Fruit fly (Drosophila melanogaster) whole organism, embryonic: ENCODE measurements around the gene wda.
A peak's percentile ranks its signal among the peaks of the same experiment; 100 is the strongest.

Experiments
- Awh ChIP-seq: fragments of 200-800 bp; sonication (Bioruptor generic); IDR thresholded peaks from 2 replicates; pipeline ENCODE4, ENCODE4 v1.3.6; 2022; ENCODE audit warnings: missing biosample characterization, missing genetic modification characterization
- CG10431 ChIP-seq: fragments of 200-800 bp; sonication (Bioruptor generic); optimal IDR thresholded peaks from 3 replicates; lab custom pipeline; 2018; ENCODE audit warnings: missing biosample characterization, mild to moderate bottlenecking, missing genetic modification characterization
- CG10565 ChIP-seq: fragments of 200-800 bp; sonication (Bioruptor generic); optimal IDR thresholded peaks from 3 replicates; lab custom pipeline; 2016; ENCODE audit warnings: missing biosample characterization, mild to moderate bottlenecking, missing genetic modification characterization
- CG12744 ChIP-seq: fragments of 200-800 bp; sonication (Bioruptor generic); optimal IDR thresholded peaks from 2 replicates; lab custom pipeline; 2016; ENCODE audit warnings: missing biosample characterization, missing genetic modification characterization
- CG14965 ChIP-seq: fragments of 200-800 bp; sonication (Bioruptor generic); optimal IDR thresholded peaks from 2 replicates; lab custom pipeline; 2016; ENCODE audit warnings: missing biosample characterization, missing genetic modification characterization, borderline replicate concordance
- CG15073 ChIP-seq: fragments of 200-800 bp; sonication (Bioruptor generic); optimal IDR thresholded peaks from 2 replicates; lab custom pipeline; 2016; ENCODE audit warnings: missing biosample characterization, missing genetic modification characterization
- CG1529 ChIP-seq: fragments of 200-800 bp; sonication (Bioruptor generic); optimal IDR thresholded peaks from 3 replicates; lab custom pipeline; 2018; ENCODE audit warnings: missing biosample characterization, missing genetic modification characterization
- CG17328 ChIP-seq: fragments of 200-800 bp; sonication (Bioruptor generic); IDR thresholded peaks from 2 replicates; pipeline ENCODE4 v1.3.6; 2022; ENCODE audit warnings: missing biosample characterization, missing genetic modification characterization
- CG17802 ChIP-seq: fragments of 200-800 bp; sonication (Bioruptor generic); optimal IDR thresholded peaks from 2 replicates; lab custom pipeline; 2018; ENCODE audit warnings: missing biosample characterization, mild to moderate bottlenecking, missing genetic modification characterization, moderate library complexity
- CG18599 ChIP-seq: fragments of 200-800 bp; sonication (Bioruptor generic); optimal IDR thresholded peaks from 3 replicates; lab custom pipeline; 2017; ENCODE audit warnings: missing biosample characterization, missing genetic modification characterization, mild to moderate bottlenecking, moderate library complexity, missing genetic modification reagents
- CG2116 ChIP-seq: fragments of 200-800 bp; sonication (Bioruptor generic); optimal IDR thresholded peaks from 3 replicates; lab custom pipeline; 2018; ENCODE audit warnings: missing biosample characterization, mild to moderate bottlenecking, missing genetic modification characterization
- CG2202 ChIP-seq: fragments of 200-800 bp; sonication (Bioruptor generic); optimal IDR thresholded peaks from 2 replicates; lab custom pipeline; 2018; ENCODE audit warnings: missing biosample characterization, mild to moderate bottlenecking, missing genetic modification characterization
- CG31365 ChIP-seq: fragments of 200-800 bp; sonication (Bioruptor generic); optimal IDR thresholded peaks from 2 replicates; lab custom pipeline; 2018; ENCODE audit warnings: missing biosample characterization, mild to moderate bottlenecking, missing genetic modification characterization
- CG31441 ChIP-seq: fragments of 200-800 bp; sonication (Bioruptor generic); IDR thresholded peaks from 2 replicates; pipeline ENCODE4 v1.3.6; 2022; ENCODE audit warnings: missing biosample characterization, missing genetic modification characterization
- CG3407 ChIP-seq: fragments of 200-800 bp; sonication (Bioruptor generic); optimal IDR thresholded peaks from 2 replicates; lab custom pipeline; 2018; ENCODE audit warnings: missing biosample characterization, mild to moderate bottlenecking, missing genetic modification characterization
- CG3838 ChIP-seq: fragments of 200-800 bp; sonication (Bioruptor generic); optimal IDR thresholded peaks from 3 replicates; lab custom pipeline; 2016; ENCODE audit warnings: missing biosample characterization, missing genetic modification characterization
- CG6854 ChIP-seq: fragments of 200-800 bp; sonication (Bioruptor generic); optimal IDR thresholded peaks from 3 replicates; lab custom pipeline; 2017; ENCODE audit warnings: missing biosample characterization, mild to moderate bottlenecking, missing genetic modification characterization
- CG7786 ChIP-seq: fragments of 200-800 bp; sonication (Bioruptor generic); optimal IDR thresholded peaks from 2 replicates; lab custom pipeline; 2016; ENCODE audit warnings: missing biosample characterization, missing genetic modification characterization
- CG7963 ChIP-seq: fragments of 200-800 bp; sonication (Bioruptor generic); IDR thresholded peaks from 3 replicates; pipeline ENCODE4 v1.3.6; 2022; ENCODE audit warnings: missing biosample characterization, missing genetic modification characterization; ENCODE audit not compliant: partially characterized antibody
- CG8359 ChIP-seq: fragments of 200-800 bp; sonication (Bioruptor generic); optimal IDR thresholded peaks from 2 replicates; lab custom pipeline; 2017; ENCODE audit warnings: missing biosample characterization, mild to moderate bottlenecking, missing genetic modification characterization, borderline replicate concordance
- CG9215 ChIP-seq: fragments of 200-800 bp; sonication (Bioruptor generic); IDR thresholded peaks from 2 replicates; pipeline ENCODE4 v1.3.6; 2022; ENCODE audit warnings: missing biosample characterization, missing genetic modification characterization
- CTCF ChIP-seq: fragments of 200-800 bp; sonication (Bioruptor generic); optimal IDR thresholded peaks from 2 replicates; lab custom pipeline; 2017; ENCODE audit warnings: missing biosample characterization, mild to moderate bottlenecking, missing genetic modification characterization, moderate library complexity
- GATAe ChIP-seq: fragments of 200-800 bp; sonication (Bioruptor generic); conservative IDR thresholded peaks from 2 replicates; pipeline ENCODE4 v1.3.6; 2022; ENCODE audit warnings: missing biosample characterization, missing genetic modification characterization
- HLHmδ ChIP-seq: fragments of 200-800 bp; sonication (Bioruptor generic); optimal IDR thresholded peaks from 2 replicates; lab custom pipeline; 2018; ENCODE audit warnings: missing biosample characterization, mild to moderate bottlenecking, missing genetic modification characterization, moderate library complexity
- Hr51 ChIP-seq, 2 experiments: fragments of 200-800 bp; sonication (Bioruptor generic); optimal IDR thresholded peaks; 2 replicates in 1 of 2; 3 replicates in 1 of 2; lab custom pipeline; 2016 to 2018; ENCODE audit warnings: missing biosample characterization in 2 of 2, missing genetic modification characterization in 2 of 2, mild to moderate bottlenecking in 1 of 2, moderate library complexity in 1 of 2
- Nf-YC ChIP-seq: fragments of 200-800 bp; optimal IDR thresholded peaks from 3 replicates; lab custom pipeline; 2019; ENCODE audit warnings: missing biosample characterization, mild to moderate bottlenecking, missing genetic modification characterization, moderate library complexity
- Poxn ChIP-seq: fragments of 200-800 bp; sonication (Bioruptor generic); IDR thresholded peaks from 2 replicates; pipeline ENCODE4 v1.3.6; 2022; ENCODE audit warnings: missing biosample characterization, missing genetic modification characterization
- Ravus ChIP-seq: fragments of 200-800 bp; sonication (Bioruptor generic); IDR thresholded peaks from 2 replicates; pipeline ENCODE4 v1.3.6; 2022; ENCODE audit warnings: missing biosample characterization, missing genetic modification characterization
- Rfx ChIP-seq: fragments of 200-800 bp; sonication (Bioruptor generic); IDR thresholded peaks from 2 replicates; pipeline ENCODE4 v1.3.6; 2022; ENCODE audit warnings: missing biosample characterization, missing genetic modification characterization
- Sox102F ChIP-seq: fragments of 200-800 bp; sonication (Bioruptor generic); optimal IDR thresholded peaks from 2 replicates; lab custom pipeline; 2018; ENCODE audit warnings: missing biosample characterization, mild to moderate bottlenecking, missing genetic modification characterization, moderate library complexity
- Stat92E ChIP-seq, 3 experiments: fragments of >200 bp in 2 of 3; fragments of 200-800 bp in 1 of 3; sonication (Bioruptor generic) in 1 of 3; optimal IDR thresholded peaks; 2 replicates each; lab custom pipeline; 2017 to 2019; ENCODE audit warnings: missing biosample characterization in 3 of 3, missing genetic modification characterization in 3 of 3, mild to moderate bottlenecking in 1 of 3, moderate library complexity in 1 of 3
- al ChIP-seq: fragments of 200-800 bp; sonication (Bioruptor generic); IDR thresholded peaks from 2 replicates; pipeline ENCODE4 v1.3.6; 2022; ENCODE audit warnings: missing biosample characterization, missing genetic modification characterization
- ap ChIP-seq: fragments of 200-800 bp; sonication (Bioruptor generic); IDR thresholded peaks from 2 replicates; pipeline ENCODE4 v1.3.6; 2022; ENCODE audit warnings: missing biosample characterization, missing genetic modification characterization
- br ChIP-seq: fragments of >200 bp; optimal IDR thresholded peaks from 2 replicates; lab custom pipeline; 2017
- crol ChIP-seq: fragments of 200-800 bp; sonication (Bioruptor generic); IDR thresholded peaks from 2 replicates; pipeline ENCODE4 v1.3.6; 2022; ENCODE audit warnings: missing biosample characterization, missing genetic modification characterization
- dati ChIP-seq: fragments of 200-800 bp; sonication (Bioruptor generic); IDR thresholded peaks from 2 replicates; pipeline ENCODE4 v1.3.6; 2022; ENCODE audit warnings: missing biosample characterization, missing genetic modification characterization
- ewg ChIP-seq: fragments of 200-800 bp; sonication (Bioruptor generic); optimal IDR thresholded peaks from 3 replicates; lab custom pipeline; 2017; ENCODE audit warnings: mild to moderate bottlenecking, missing biosample characterization, missing genetic modification reagents, missing genetic modification characterization
- gem ChIP-seq: fragments of 200-800 bp; sonication (Bioruptor generic); optimal IDR thresholded peaks from 2 replicates; lab custom pipeline; 2019; ENCODE audit warnings: missing biosample characterization, mild to moderate bottlenecking, missing genetic modification characterization, moderate library complexity
- ham ChIP-seq: fragments of 200-800 bp; sonication (Bioruptor generic); IDR thresholded peaks from 2 replicates; pipeline ENCODE4 v1.3.6; 2022; ENCODE audit warnings: missing biosample characterization, missing genetic modification characterization
- kah ChIP-seq: fragments of 200-800 bp; sonication (Bioruptor generic); optimal IDR thresholded peaks from 2 replicates; lab custom pipeline; 2018; ENCODE audit warnings: missing biosample characterization, mild to moderate bottlenecking, missing genetic modification characterization
- ken ChIP-seq: fragments of 200-800 bp; sonication (Bioruptor generic); IDR thresholded peaks from 3 replicates; pipeline ENCODE4 v1.3.6; 2022; ENCODE audit warnings: missing biosample characterization, missing genetic modification characterization
- kni ChIP-seq: fragments of 200-800 bp; sonication (Bioruptor generic); optimal IDR thresholded peaks from 3 replicates; lab custom pipeline; 2017; ENCODE audit warnings: mild to moderate bottlenecking, missing biosample characterization, missing genetic modification reagents, missing genetic modification characterization
- lola ChIP-seq, 3 experiments: fragments of >200 bp in 2 of 3; fragments of 200-800 bp in 1 of 3; sonication (Bioruptor generic) in 1 of 3; optimal IDR thresholded peaks; 2 replicates each; lab custom pipeline; 2017 to 2019; ENCODE audit warnings: missing biosample characterization in 3 of 3, missing genetic modification characterization in 3 of 3, mild to moderate bottlenecking in 1 of 3, moderate library complexity in 1 of 3
- oc ChIP-seq: fragments of 200-800 bp; sonication (Bioruptor generic); optimal IDR thresholded peaks from 2 replicates; lab custom pipeline; 2018; ENCODE audit warnings: missing biosample characterization, mild to moderate bottlenecking, missing genetic modification characterization, moderate library complexity
- pfk ChIP-seq: fragments of 200-800 bp; sonication (Bioruptor generic); optimal IDR thresholded peaks from 2 replicates; lab custom pipeline; 2018; ENCODE audit warnings: missing biosample characterization, mild to moderate bottlenecking, missing genetic modification characterization, moderate library complexity
- sd ChIP-seq: fragments of 200-800 bp; sonication (Bioruptor generic); optimal IDR thresholded peaks from 3 replicates; lab custom pipeline; 2018; ENCODE audit warnings: missing biosample characterization, mild to moderate bottlenecking, missing genetic modification characterization, moderate library complexity
- so ChIP-seq: fragments of 200-800 bp; sonication (Bioruptor generic); IDR thresholded peaks from 3 replicates; pipeline ENCODE4 v1.3.6; 2022; ENCODE audit warnings: missing biosample characterization, missing genetic modification characterization
- sug ChIP-seq: fragments of 200-800 bp; optimal IDR thresholded peaks from 2 replicates; lab custom pipeline; 2019; ENCODE audit warnings: missing biosample characterization, mild to moderate bottlenecking, missing genetic modification characterization, moderate library complexity
- tll ChIP-seq, 2 experiments: fragments of 200-800 bp in 1 of 2; fragments of >200 bp in 1 of 2; sonication (Bioruptor generic) in 1 of 2; optimal IDR thresholded peaks; 2 replicates each; lab custom pipeline; 2017 to 2019; ENCODE audit warnings: missing biosample characterization in 2 of 2, missing genetic modification characterization in 2 of 2, mild to moderate bottlenecking in 1 of 2, moderate library complexity in 1 of 2
- trem ChIP-seq: fragments of 200-800 bp; optimal IDR thresholded peaks from 3 replicates; lab custom pipeline; 2019; ENCODE audit warnings: missing biosample characterization, mild to moderate bottlenecking, missing genetic modification characterization, moderate library complexity

The wda gene

dm6 chr3R:23293066-23293777, 35.3 kb upstream of the wda start:
- TF ChIP-seq Rfx (GFP tag; lab: Robert Waterston, UW) (0 out of 2 replicates have a peak, but pooled peaks have one; percentile 5), CG3838 (GFP tag; lab: Kevin White, UChicago) (no peak), ap (GFP tag; lab: Robert Waterston, UW) (no peak), CG2202 (tag; lab: Kevin White, UChicago) (peak; percentile 33), CG1529 (GFP tag; lab: Kevin White, UChicago) (peak; percentile 41), Sox102F (GFP tag; lab: Kevin White, UChicago) (peak; percentile 61), Hr51 (GFP tag; optimal IDR thresholded peaks at IDR 0.05; lab: Kevin White, UChicago) (no peak), al (GFP tag; lab: Robert Waterston, UW) (no peak), ham (GFP tag; lab: Robert Waterston, UW) (no peak), CG17328 (peak; percentile 84), gem (peak; percentile 77), CG12744 (GFP tag; lab: Kevin White, UChicago) (no peak), CG7963 (GFP tag; lab: Robert Waterston, UW) (no peak), CG9215 (GFP tag; lab: Robert Waterston, UW) (no peak), oc (tag; lab: Kevin White, UChicago) (no peak), crol (GFP tag; lab: Robert Waterston, UW) (no peak), trem (tag; lab: Kevin White, UChicago) (peak; percentile 51), CG10431 (GFP tag; lab: Kevin White, UChicago) (no peak), CG3407 (peak; percentile 34), br (no peak), kah (GFP tag; lab: Kevin White, UChicago) (no peak), HLHmδ (GFP tag; lab: Kevin White, UChicago) (no peak), kni (GFP tag; lab: Kevin White, UChicago) (peak; percentile 23), sd (peak; percentile 73), CG31365 (no peak), Nf-YC (tag; lab: Kevin White, UChicago) (peak; percentile 100), CG31441 (GFP tag; lab: Robert Waterston, UW) (peak; percentile 65), Awh (peak; percentile 16; the same call in 1 of the 2 replicates), CG15073 (GFP tag; lab: Kevin White, UChicago) (no peak), dati (GFP tag; lab: Robert Waterston, UW) (no peak), CTCF (GFP tag; lab: Kevin White, UChicago) (no peak), CG14965 (GFP tag; lab: Kevin White, UChicago) (no peak), CG17802 (tag; lab: Kevin White, UChicago) (no peak), ken (GFP tag; lab: Robert Waterston, UW) (peak; percentile 11; the same call in 1 of the 3 replicates), Poxn (no peak), tll (GFP tag; optimal IDR thresholded peaks at IDR 0.05; lab: Kevin White, UChicago) (no peak), lola (GFP tag; optimal IDR thresholded peaks at IDR 0.05; lab: Kevin White, UChicago) (peak in 2 of 3 experiments; percentile 61 to 68), so (no peak), Stat92E (GFP tag; optimal IDR thresholded peaks at IDR 0.05; lab: Kevin White, UChicago) (no peak), pfk (GFP tag; lab: Kevin White, UChicago) (no peak), CG2116 (GFP tag; lab: Kevin White, UChicago) (peak; percentile 19), ewg (GFP tag; lab: Kevin White, UChicago) (peak; percentile 9), CG7786 (GFP tag; lab: Kevin White, UChicago) (no peak), sug (tag; lab: Kevin White, UChicago) (no peak), Ravus (GFP tag; lab: Robert Waterston, UW) (no peak), CG10565 (GFP tag; lab: Kevin White, UChicago) (no peak), CG6854 (no peak), CG8359 (no peak), CG18599 (no peak), GATAe (GFP tag; lab: Robert Waterston, UW) (no peak)
